Fruit fly (Drosophila melanogaster) S2 (cell line): ENCODE data around the gene CG8236.

ENCODE experiments used
- CG8478 ChIP-seq: fragments of >200 bp; optimal IDR thresholded peaks from 2 replicates; lab custom pipeline; 2018
- CTCF ChIP-seq, 2 experiments: fragments of >200 bp; optimal IDR thresholded peaks; 2 replicates each; lab custom pipeline; 2018

The CG8236 gene

DNA sequence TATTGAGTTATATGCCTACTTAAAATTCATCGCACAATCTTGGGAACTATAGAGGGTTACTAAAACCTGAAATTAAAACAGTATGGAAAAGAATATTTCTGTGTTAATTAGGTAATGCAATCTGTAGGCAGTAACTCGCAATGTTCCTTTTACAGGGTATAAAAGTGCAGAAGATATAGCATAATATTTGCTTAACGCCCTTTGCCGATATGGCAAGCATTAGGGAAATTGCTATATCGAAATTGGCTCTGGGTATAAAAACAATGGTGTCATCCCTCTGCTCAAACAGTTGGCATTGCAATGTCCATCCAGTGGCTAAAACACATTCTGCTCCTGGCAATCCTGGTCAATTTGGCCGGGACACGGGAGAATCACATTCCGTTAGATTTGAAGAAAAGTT, 25.2 kb downstream of the CG8236 start, which contains the start of gene Ir85a:
Ir85a (plus strand) TSS at position 301 of the 400 bp plus-strand sequence.
- TF ChIP-seq CTCF (optimal IDR thresholded peaks at IDR 0.05; lab: Kevin White, UChicago) = no peak

DNA sequence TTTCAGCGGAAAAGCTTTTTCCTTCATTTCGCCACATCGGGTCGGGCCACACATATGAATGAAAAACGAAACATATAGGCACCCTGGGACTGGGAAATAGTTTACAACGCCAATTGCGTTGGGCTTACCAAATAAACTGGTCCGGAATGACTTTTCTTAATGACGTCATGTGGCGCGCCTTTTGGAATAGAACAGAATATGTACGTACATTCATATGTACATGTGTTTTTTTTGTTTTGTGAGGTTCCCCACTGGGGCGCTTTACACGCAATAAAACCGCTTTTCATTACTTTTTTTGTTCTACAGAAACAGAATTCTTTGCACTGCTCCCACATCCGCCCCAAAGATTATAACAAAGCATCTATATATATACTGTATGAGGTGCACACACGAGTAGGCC, 29.1 kb downstream of the CG8236 start:
- TF ChIP-seq CTCF (optimal IDR thresholded peaks at IDR 0.05; lab: Kevin White, UChicago) (no peak), CG8478 (lab: Kevin White, UChicago) (no peak)

DNA sequence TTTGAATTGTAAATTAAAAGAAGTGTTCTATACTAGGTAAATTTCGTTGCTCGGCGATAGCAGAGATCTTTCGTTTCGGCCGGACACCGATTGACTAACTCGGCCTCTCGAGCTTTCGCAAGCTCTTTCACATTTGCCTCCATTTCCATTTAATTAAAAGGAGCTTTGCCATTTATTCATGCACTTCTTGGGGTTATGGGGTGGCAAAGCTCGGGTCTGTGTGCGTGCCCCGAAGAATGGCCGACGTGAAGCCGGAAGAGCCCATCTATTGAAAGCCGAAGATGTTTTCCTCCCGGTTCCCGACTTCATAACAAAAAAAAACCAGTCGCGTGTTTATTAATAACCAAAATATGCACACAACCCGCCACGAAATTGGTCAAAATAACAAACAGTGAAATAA, 30.7 kb downstream of the CG8236 start:
- TF ChIP-seq CTCF (optimal IDR thresholded peaks at IDR 0.05; lab: Kevin White, UChicago) = no peak
- TF ChIP-seq CG8478 (lab: Kevin White, UChicago) = no peak

DNA sequence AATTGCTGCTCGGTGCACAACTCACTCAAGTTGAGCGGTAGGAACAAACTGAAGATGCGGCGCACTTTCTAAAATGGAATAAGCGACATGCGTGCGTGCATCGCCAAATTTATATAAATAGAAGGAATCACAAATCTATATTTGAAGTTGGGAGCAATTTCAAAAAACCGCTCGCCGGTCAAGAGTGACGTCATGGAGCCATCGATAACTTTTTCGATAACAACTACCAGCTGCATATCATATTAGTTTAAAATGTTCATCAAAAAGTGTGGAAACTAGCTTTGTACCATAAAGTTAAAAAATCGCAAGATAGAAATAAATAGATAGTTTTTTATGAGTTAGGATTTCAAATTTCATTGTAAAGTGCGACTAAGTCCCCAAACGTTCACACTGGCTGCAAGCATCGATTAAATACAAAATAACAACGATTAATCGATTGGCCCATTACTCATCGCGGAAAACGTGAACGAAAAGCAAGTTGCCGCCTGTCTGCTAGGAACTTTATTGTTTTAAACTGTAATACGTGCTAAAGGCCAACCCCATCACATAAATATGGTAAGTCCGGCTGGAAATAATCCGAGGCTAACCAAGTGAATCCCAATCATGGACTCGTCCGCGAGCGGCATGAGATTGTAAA, 32.0 kb downstream of the CG8236 start, which contains the start of the genes Pif1A, Pif1B and CCT7:
Pif1A (minus strand) TSS at position 51 of the 637 bp plus-strand sequence.
Pif1B (minus strand) TSS at position 51 of the 637 bp plus-strand sequence.
CCT7 (plus strand) TSS at position 439 of the 637 bp plus-strand sequence.
- TF ChIP-seq CTCF (optimal IDR thresholded peaks at IDR 0.05; lab: Kevin White, UChicago) = no peak
- no peak for TF ChIP-seq CG8478 (lab: Kevin White, UChicago)

DNA sequence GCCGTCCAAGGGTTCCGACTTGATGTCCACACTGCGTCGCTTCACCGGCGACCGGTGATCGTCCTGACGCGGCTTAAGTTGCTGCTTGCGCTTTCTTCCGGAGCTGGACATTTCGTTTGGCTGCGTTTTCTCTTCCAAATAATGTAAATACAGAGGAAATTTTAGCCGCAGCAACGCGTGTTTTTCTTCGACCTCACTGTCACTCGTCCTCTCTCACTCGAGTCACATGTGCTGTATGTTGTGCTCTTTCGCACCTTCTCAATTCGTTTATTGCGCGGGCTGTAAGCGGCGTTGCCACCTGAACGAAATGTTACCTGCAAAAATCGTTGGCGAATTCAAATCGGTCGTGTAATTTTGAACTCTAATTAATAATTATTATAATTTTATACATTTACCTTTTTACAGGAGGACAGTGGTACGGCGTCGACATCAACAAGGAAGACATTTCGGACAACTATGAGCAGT, 36.2 kb downstream of the CG8236 start, which contains the start of gene CG9839:
CG9839 (minus strand) TSS at position 415 of the 465 bp plus-strand sequence.
- peak in 1 of 2 experiments; percentile 26 for TF ChIP-seq CTCF (optimal IDR thresholded peaks at IDR 0.05; lab: Kevin White, UChicago)
- no peak for TF ChIP-seq CG8478 (lab: Kevin White, UChicago)

DNA sequence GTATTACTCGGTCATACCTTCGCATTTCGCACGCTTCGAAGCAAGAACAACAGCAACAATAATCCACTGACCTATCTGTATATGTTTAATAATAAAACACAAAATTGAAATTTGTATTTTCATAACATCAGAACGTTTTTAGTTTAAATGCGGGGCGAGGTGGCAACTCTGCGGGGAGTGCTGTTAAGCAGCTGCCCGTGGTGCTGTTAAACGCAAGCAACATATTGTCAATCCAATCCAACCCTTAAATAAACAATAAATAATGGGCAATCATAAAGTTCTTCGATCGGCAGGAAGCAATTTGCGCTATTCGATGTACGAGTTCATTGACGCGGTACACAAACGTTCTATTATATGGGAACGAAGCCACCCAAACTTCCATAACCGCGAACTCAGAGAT, 36.9 kb downstream of the CG8236 start, which contains the start of gene hng2:
hng2 (plus strand) TSS at position 219 of the 400 bp plus-strand sequence.
- TF ChIP-seq CG8478 (lab: Kevin White, UChicago) (no peak), CTCF (optimal IDR thresholded peaks at IDR 0.05; lab: Kevin White, UChicago) (no peak)

DNA sequence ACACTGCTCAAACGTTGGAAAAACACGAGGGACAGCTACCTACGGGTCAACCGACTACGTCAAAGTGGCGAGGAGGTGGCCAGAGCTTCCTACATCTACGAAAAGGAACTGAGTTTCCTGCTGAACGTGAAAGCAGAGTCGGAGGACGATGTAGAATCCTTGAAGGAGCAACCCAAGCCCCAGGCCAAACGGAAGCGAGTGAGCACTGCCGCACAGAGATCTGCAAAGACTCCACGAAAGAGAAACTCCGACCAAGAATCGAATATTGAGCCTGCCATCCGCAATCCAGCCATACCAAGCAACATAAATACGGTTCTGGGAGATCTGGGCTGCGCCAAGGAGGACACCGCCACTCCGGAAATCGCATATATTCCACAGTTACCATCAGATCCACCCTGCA, 37.4 kb downstream of the CG8236 start:
- no peak for TF ChIP-seq CTCF (optimal IDR thresholded peaks at IDR 0.05; lab: Kevin White, UChicago)
- TF ChIP-seq CG8478 (lab: Kevin White, UChicago) = no peak

DNA sequence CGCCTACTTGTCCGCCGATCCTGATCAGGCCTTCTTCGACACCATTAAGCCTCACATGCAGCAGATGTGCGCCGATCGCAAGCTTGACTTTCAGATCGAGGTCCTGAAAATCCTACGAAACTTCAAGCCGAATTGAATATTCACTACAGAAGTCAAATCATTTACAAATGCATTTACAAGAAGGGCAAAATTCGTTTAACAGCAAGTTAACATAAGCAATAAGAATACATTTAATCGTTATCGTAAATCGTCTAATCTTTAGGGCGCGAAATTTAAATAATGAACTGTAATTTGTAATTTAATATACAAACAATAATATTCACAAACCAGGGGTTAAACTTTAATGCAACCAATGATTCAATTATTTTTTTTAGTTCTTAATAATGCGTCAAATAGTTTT, 37.9 kb downstream of the CG8236 start:
- no peak for TF ChIP-seq CG8478 (lab: Kevin White, UChicago)

DNA sequence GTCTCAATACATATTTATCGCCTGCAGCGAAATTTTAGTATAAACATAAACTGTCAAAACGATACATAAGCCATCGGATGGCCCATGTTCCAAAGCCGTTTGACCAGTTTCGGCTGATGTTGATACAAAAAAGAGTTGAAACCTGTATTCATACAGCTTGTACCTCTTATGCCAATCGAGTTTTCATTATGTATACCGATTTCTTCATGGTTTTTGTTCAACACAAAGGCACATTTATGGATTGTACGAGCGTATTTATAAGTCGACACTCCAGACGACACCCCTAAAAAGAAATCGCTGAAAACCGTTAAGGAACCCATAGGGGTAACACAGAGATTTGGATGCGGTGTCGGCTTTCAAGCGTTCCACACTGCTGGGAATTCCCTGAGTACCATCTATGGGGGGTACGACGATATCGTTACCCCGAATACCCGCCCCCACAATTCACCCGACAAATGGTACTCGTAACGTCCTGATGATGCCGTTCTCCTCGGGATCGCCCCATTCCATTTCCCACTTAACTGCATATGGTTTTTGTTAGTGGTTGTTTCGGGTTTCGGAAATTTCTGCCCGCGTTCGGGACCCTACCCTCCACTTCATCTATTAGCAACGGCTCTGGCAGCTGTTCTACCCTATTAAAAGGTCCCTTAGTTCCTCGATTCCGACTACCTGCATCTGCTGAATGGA, 38.8 kb downstream of the CG8236 start:
- TF ChIP-seq CTCF (optimal IDR thresholded peaks at IDR 0.05; lab: Kevin White, UChicago) (no peak), CG8478 (lab: Kevin White, UChicago) (no peak)

DNA sequence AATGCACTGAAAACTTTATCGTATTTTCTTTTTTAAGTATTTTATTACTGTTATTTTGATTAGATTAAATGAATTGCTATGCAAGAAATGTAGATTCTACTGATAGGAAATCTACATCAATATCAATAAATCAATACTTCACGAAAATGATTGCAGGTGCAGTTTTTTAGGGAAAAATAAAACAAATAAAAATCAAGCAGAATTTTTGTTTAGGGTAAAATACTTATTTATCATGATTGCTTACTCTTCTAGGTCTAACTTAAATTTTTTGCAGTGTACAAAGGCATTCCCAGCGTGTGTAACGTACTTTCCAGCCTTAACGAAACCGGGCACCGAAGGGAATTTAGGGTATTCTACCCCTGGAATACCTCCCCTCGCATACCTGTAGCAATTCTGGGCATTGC, 39.3 kb downstream of the CG8236 start:
- TF ChIP-seq CG8478 (lab: Kevin White, UChicago) (no peak), CTCF (optimal IDR thresholded peaks at IDR 0.05; lab: Kevin White, UChicago) (no peak)

DNA sequence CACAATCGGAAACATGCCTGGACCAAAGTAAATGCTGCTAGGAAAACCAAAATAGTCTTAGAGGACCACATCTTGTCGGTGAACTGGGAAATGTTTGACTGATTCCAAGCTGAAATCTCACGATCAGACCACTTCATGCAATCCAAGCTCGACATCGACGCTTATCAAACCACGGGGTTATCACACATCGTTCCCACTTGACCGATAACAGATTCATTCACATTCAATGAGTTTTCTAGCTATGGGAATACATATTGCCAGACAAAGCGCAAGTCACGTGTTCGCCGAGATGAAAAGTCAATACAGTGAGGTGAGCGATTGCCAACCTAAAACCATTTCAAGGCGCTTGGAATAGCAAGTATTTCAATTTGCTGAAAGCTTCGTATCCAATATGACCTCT, 40.5 kb downstream of the CG8236 start:
- TF ChIP-seq CG8478 (lab: Kevin White, UChicago) (no peak), CTCF (optimal IDR thresholded peaks at IDR 0.05; lab: Kevin White, UChicago) (no peak)

DNA sequence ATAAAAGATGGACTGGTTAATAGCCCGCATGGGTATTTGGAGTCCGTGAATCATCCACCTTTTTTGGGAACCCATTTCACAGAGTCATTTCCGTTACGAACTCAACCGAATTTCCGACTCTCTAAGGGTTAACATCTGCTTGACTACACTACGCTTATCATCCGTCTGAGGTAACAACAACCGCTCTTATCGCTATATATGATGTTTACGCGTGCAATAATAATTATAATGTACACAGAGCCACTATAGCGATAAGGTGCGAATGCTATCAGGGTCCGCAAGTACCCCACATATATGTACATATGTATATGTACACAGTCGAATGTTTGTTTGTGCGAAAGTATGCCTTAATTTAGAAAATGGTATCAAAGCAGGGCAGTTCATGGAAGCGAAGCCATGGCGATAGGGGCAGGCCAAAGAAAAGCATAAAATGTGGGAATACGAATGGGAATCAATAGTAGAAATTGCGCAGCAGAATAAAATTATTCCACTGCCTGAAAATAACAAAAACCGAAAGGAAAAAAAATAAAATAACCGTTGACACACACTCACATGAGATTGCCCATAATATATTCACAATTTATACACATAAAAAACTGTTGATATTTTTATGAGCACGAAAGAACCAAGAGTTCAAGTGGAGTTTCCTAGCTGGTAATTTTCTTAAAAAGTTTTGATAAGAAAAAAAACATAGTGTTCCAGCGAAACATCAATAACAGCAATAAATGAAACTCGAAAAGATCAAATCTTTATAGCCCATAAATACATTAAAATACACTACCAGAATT, 41.4 kb downstream of the CG8236 start:
- TF ChIP-seq CG8478 (lab: Kevin White, UChicago) (no peak), CTCF (optimal IDR thresholded peaks at IDR 0.05; lab: Kevin White, UChicago) (no peak)

DNA sequence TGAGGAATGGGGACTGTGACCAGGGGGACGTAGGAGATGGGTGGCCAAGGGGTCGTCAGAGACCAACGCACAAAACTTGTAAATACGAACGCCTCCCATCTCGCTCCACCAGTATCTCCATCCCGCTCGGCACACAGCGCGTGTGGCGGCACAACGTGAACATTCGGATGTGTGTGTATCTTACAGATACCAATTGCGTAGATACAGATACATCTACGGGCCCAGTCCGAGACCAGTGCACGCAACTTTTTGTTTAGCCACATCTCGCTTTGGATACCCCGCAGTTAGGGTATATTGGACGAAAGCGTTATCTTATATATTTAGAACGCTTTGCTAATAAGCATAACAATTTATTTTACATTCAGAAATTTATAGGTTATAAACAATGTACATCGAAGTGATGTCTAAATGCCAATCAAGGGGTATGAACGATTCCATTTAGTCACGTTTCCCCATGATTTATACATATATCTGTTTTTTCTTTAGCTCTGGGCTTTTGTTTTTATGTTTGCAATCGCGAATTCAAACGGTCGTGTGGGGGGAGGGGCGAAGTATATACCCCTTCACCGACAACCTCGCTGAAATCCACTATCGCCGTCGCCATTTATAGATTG, 42.2 kb downstream of the CG8236 start:
- no peak for TF ChIP-seq CG8478 (lab: Kevin White, UChicago)
- no peak for TF ChIP-seq CTCF (optimal IDR thresholded peaks at IDR 0.05; lab: Kevin White, UChicago)

DNA sequence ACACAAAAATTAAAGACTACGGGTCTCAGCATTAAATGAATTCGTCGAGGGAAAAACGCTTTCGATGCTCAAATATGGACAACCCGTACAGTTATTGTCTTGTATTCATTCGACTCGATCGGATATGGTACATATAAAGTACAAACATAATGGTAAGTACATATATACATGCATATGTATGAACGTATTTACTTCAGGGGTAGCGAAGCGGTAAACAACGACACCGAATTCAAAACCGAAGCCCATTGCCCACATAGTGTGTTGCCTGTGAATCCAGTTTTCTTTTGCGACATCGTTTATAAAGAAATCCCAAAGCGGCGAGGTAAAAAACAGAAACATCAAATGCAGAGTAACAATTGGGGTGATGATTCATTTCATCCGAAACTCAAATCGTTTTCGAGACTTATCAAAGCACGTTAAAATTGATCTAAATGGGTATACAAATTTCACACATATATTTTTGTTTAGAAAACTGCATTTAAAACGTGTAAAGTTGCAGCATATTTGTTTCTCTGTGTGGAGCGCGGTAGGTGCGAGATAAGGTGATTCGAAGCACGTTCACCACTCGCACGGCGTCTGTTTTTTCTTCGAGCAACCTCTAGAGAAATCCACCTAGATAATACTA, 43.3 kb downstream of the CG8236 start:
- TF ChIP-seq CTCF (optimal IDR thresholded peaks at IDR 0.05; lab: Kevin White, UChicago) (no peak), CG8478 (lab: Kevin White, UChicago) (no peak)
